Fruit fly (Drosophila melanogaster) whole organism, adult: ENCODE results near the gene CG13445.

Experiments used
- CG14711 ChIP-seq: fragments of 200-800 bp; sonication (Bioruptor generic); optimal IDR thresholded peaks from 2 replicates; lab custom pipeline; 2018; ENCODE audit warnings: missing biosample characterization, mild to moderate bottlenecking, missing genetic modification characterization, moderate library complexity
- CG33017 ChIP-seq: fragments of 200-800 bp; sonication (Bioruptor generic); optimal IDR thresholded peaks from 2 replicates; lab custom pipeline; 2018; ENCODE audit warnings: missing biosample characterization, mild to moderate bottlenecking, missing genetic modification characterization, moderate library complexity
- CG5204 ChIP-seq: fragments of 200-800 bp; sonication (Bioruptor generic); optimal IDR thresholded peaks from 2 replicates; lab custom pipeline; 2016; ENCODE audit warnings: missing biosample characterization, missing genetic modification characterization
- CG7045 ChIP-seq: fragments of 200-800 bp; sonication (Bioruptor generic); optimal IDR thresholded peaks from 2 replicates; lab custom pipeline; 2017; ENCODE audit warnings: missing biosample characterization, mild to moderate bottlenecking, missing genetic modification characterization
- CG7101 ChIP-seq: fragments of 200-800 bp; sonication (Bioruptor generic); optimal IDR thresholded peaks from 2 replicates; lab custom pipeline; 2018; ENCODE audit warnings: missing biosample characterization, mild to moderate bottlenecking, missing genetic modification characterization, moderate library complexity
- Crg-1 ChIP-seq: fragments of 200-800 bp; sonication (Bioruptor generic); optimal IDR thresholded peaks from 2 replicates; lab custom pipeline; 2016; ENCODE audit warnings: missing biosample characterization, missing genetic modification characterization
- Hr96 ChIP-seq: fragments of 200-800 bp; sonication (Bioruptor generic); optimal IDR thresholded peaks from 2 replicates; lab custom pipeline; 2016; ENCODE audit warnings: missing biosample characterization, missing genetic modification characterization
- Mnt ChIP-seq: fragments of 200-800 bp; sonication (Bioruptor generic); optimal IDR thresholded peaks from 2 replicates; lab custom pipeline; 2016; ENCODE audit warnings: missing biosample characterization, mild to moderate bottlenecking, missing genetic modification characterization
- bab1 ChIP-seq: fragments of 200-800 bp; sonication (Bioruptor generic); optimal IDR thresholded peaks from 3 replicates; lab custom pipeline; 2019; ENCODE audit warnings: missing biosample characterization, mild to moderate bottlenecking, missing genetic modification characterization, moderate library complexity
- cnc ChIP-seq, 2 experiments: fragments of >200 bp; optimal IDR thresholded peaks; 2 replicates each; lab custom pipeline; 2017
- kay ChIP-seq: fragments of 200-800 bp; sonication (Bioruptor generic); peaks from one replicate; lab custom pipeline; 2016; ENCODE audit warnings: missing biosample characterization, missing genetic modification characterization, borderline replicate concordance
- ovo ChIP-seq: fragments of 200-800 bp; sonication (Bioruptor generic); optimal IDR thresholded peaks from 2 replicates; lab custom pipeline; 2016; ENCODE audit warnings: missing biosample characterization, missing genetic modification characterization

DNA sequence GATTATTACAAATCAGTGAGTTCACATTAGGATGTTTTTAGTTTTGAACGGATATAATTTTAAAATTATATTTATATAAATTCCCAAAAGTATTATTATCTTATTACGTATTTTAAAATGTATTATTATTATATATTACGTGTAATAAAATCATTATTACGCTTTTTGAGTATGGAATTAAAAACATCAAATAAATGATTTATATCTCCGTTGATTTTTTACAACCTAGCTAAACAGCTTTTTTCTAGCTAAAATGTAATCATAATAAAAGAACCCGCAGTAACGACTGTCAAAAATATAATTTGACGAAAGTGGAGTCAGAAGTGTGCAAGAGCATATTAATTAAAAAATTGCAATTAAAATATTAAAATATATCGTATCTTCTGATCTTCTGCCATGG is 1.3 kb upstream of the CG13445 start, which contains the start of gene CG6244:
- TF ChIP-seq Hr96 (no peak), CG7045 (no peak), CG7101 (tag; lab: Kevin White, UChicago) (no peak), cnc (optimal IDR thresholded peaks at IDR 0.05; lab: Kevin White, UChicago) (no peak), kay (GFP tag; lab: Kevin White, UChicago) (no peak), CG5204 (no peak), Mnt (no peak), CG33017 (tag; lab: Kevin White, UChicago) (no peak), ovo (GFP tag; lab: Kevin White, UChicago) (no peak), bab1 (no peak), CG14711 (tag; lab: Kevin White, UChicago) (no peak), Crg-1 (GFP tag; lab: Kevin White, UChicago) (no peak)
